Worm (Caenorhabditis elegans): Measurements from ENCODE around the gene swsn-7.
A peak's percentile ranks its signal among the peaks of the same experiment; 100 is the strongest.

Gene swsn-7

ce11 chrII:8074058-8074457 lies 46.5 kb upstream of the swsn-7 start:
- TF ChIP-seq mcd-1 (GFP tag; IDR thresholded peaks at IDR 0.05) (no peak), dox-1 (GFP tag; IDR thresholded peaks at IDR 0.05) (no peak), dpl-1 (GFP tag; optimal IDR thresholded peaks at IDR 0.05) (no peak), unc-62 (GFP tag; optimal IDR thresholded peaks at IDR 0.05) (peak; percentile 27), let-607 (tag; optimal IDR thresholded peaks at IDR 0.05) (no peak), hsf-1 (GFP tag; IDR thresholded peaks at IDR 0.05) (no peak), K11D2.4 (GFP tag; IDR thresholded peaks at IDR 0.05) (no peak), nhr-80 (tag; optimal IDR thresholded peaks at IDR 0.05) (peak; percentile 17), lin-35 (GFP tag; optimal IDR thresholded peaks at IDR 0.05) (no peak), tlf-1 (GFP tag; optimal IDR thresholded peaks at IDR 0.05) (no peak)

- TF ChIP-seq chd-7 (tag; optimal IDR thresholded peaks at IDR 0.05) (no peak), nhr-80 (tag; optimal IDR thresholded peaks at IDR 0.05) (peak; percentile 48)
These were observed 45.7 kb upstream of the swsn-7 start, which contains the start of gene gpcp-2 for ce11 chrII:8073222-8073621. Gene gpcp-2, minus strand, starts transcription at chrII:8073374.

ce11 chrII:8071801-8072544 lies 44.4 kb upstream of the swsn-7 start:
- TF ChIP-seq lin-35 (GFP tag; optimal IDR thresholded peaks at IDR 0.05) (peak in 1 of 3 experiments; percentile 13), cebp-1 (GFP tag; IDR thresholded peaks at IDR 0.05) (no peak), cebp-1 (tag; optimal IDR thresholded peaks at IDR 0.05) (peak; percentile 34), bed-1 (GFP tag; IDR thresholded peaks at IDR 0.05) (no peak), lag-1 (GFP tag; IDR thresholded peaks at IDR 0.05) (no peak), attf-5 (GFP tag; optimal IDR thresholded peaks at IDR 0.05) (peak; percentile 37), K12H6.12 (tag; optimal IDR thresholded peaks at IDR 0.05) (peak; percentile 15), gei-17 (GFP tag; optimal IDR thresholded peaks at IDR 0.05) (no peak), somi-1 (GFP tag; optimal IDR thresholded peaks at IDR 0.05) (peak; percentile 50), F57A8.1 (GFP tag; optimal IDR thresholded peaks at IDR 0.05) (no peak)

- TF ChIP-seq madf-6 (GFP tag; IDR thresholded peaks at IDR 0.05) (no peak), lag-1 (GFP tag; IDR thresholded peaks at IDR 0.05) (no peak), rec-8 (tag; optimal IDR thresholded peaks at IDR 0.05) (no peak), tbx-9 (tag; optimal IDR thresholded peaks at IDR 0.05; ENCODE audit: borderline replicate concordance) (no peak), cebp-1 (GFP tag; IDR thresholded peaks at IDR 0.05) (no peak), cebp-1 (tag; optimal IDR thresholded peaks at IDR 0.05) (no peak), tlf-1 (GFP tag; optimal IDR thresholded peaks at IDR 0.05) (no peak), mcd-1 (GFP tag; IDR thresholded peaks at IDR 0.05) (no peak), zfh-2 (GFP tag; conservative IDR thresholded peaks at IDR 0.05) (no peak), rcor-1 (GFP tag; IDR thresholded peaks at IDR 0.05) (no peak), attf-3 (GFP tag; conservative IDR thresholded peaks at IDR 0.05) (no peak), hmg-20 (GFP tag; IDR thresholded peaks at IDR 0.05) (no peak), F37B4.10 (GFP tag; IDR thresholded peaks at IDR 0.05) (no peak), mxl-1 (tag; optimal IDR thresholded peaks at IDR 0.05) (no peak), nfya-2 (GFP tag; IDR thresholded peaks at IDR 0.05) (no peak), K12H6.12 (tag; optimal IDR thresholded peaks at IDR 0.05) (no peak), nhr-80 (tag; optimal IDR thresholded peaks at IDR 0.05) (no peak), Y79H2A.3 (GFP tag; conservative IDR thresholded peaks at IDR 0.05) (no peak), ztf-28 (GFP tag; IDR thresholded peaks at IDR 0.05) (no peak), B0336.3 (GFP tag; IDR thresholded peaks at IDR 0.05) (no peak), F23B12.7 (tag; optimal IDR thresholded peaks at IDR 0.05; ENCODE audit: insufficient read depth) (no peak)
These were observed 43.6 kb upstream of the swsn-7 start for ce11 chrII:8071012-8071625.
